Worm (Caenorhabditis elegans) whole organism, L2 larva: ENCODE results near the gene Y81G3A.4.

Source experiments
- elt-1 ChIP-seq: fragments of 150-350 bp; optimal IDR thresholded peaks from 2 replicates; lab custom pipeline; 2014; ENCODE audit warnings: missing biosample characterization, missing genetic modification characterization
- fos-1 ChIP-seq: fragments of 150-350 bp; optimal IDR thresholded peaks from 2 replicates; lab custom pipeline; 2014; ENCODE audit warnings: missing biosample characterization, missing genetic modification characterization
- nhr-237 ChIP-seq: fragments of 150-350 bp; optimal IDR thresholded peaks from 2 replicates; lab custom pipeline; 2014; ENCODE audit warnings: missing biosample characterization, missing genetic modification characterization
- skn-1 ChIP-seq: sonication (generic microtip); optimal IDR thresholded peaks from 2 replicates; lab custom pipeline; 2017; ENCODE audit warnings: missing biosample characterization, missing genetic modification characterization
- snpc-4 ChIP-seq: fragments of 150-350 bp; optimal IDR thresholded peaks from 2 replicates; lab custom pipeline; 2014; ENCODE audit warnings: missing biosample characterization, missing genetic modification characterization
- unc-62 ChIP-seq: fragments of 150-350 bp; optimal IDR thresholded peaks from 2 replicates; lab custom pipeline; 2014; ENCODE audit warnings: missing biosample characterization, missing genetic modification reagents, missing genetic modification characterization

ce11 chrII:13096345-13096744, 5.1 kb downstream of the Y81G3A.4 start:
- TF ChIP-seq elt-1 (no peak), skn-1 (tag; lab: Kevin White, UChicago) (no peak), fos-1 (tag; lab: Kevin White, UChicago) (no peak), nhr-237 (tag; lab: Kevin White, UChicago) (no peak), unc-62 (no peak), snpc-4 (tag; lab: Kevin White, UChicago) (no peak)
